Worm (Caenorhabditis elegans) whole organism, late embryonic: ENCODE data around the gene dod-22.
A peak's percentile ranks its signal among the peaks of the same experiment; 100 is the strongest.

ENCODE experiments used
- C08G9.2 ChIP-seq: sonication (generic microtip); optimal IDR thresholded peaks from 2 replicates; lab custom pipeline; 2016; ENCODE audit warnings: mild to moderate bottlenecking, missing genetic modification characterization, moderate library complexity, missing compliant biosample characterization
- F13H6.1 ChIP-seq: sonication (generic microtip); optimal IDR thresholded peaks from 2 replicates; lab custom pipeline; 2016; ENCODE audit warnings: missing genetic modification characterization, missing compliant biosample characterization
- K02D7.2 ChIP-seq: sonication (generic microtip); optimal IDR thresholded peaks from 2 replicates; lab custom pipeline; 2017; ENCODE audit warnings: mild to moderate bottlenecking, missing genetic modification characterization, missing compliant biosample characterization
- K09A11.1 ChIP-seq: sonication (generic microtip); optimal IDR thresholded peaks from 2 replicates; lab custom pipeline; 2017; ENCODE audit warnings: antibody characterized with exemption, mild to moderate bottlenecking, missing genetic modification characterization, missing compliant biosample characterization; ENCODE audit not compliant: insufficient read depth
- Y22D7AL.16 ChIP-seq: sonication (generic microtip); optimal IDR thresholded peaks from 2 replicates; lab custom pipeline; 2016; ENCODE audit warnings: missing genetic modification characterization, missing compliant biosample characterization
- ahr-1 ChIP-seq: sonication (generic microtip); optimal IDR thresholded peaks from 2 replicates; lab custom pipeline; 2016; ENCODE audit warnings: missing genetic modification characterization, missing compliant biosample characterization
- ceh-14 ChIP-seq: sonication (generic microtip); optimal IDR thresholded peaks from 2 replicates; lab custom pipeline; 2016; ENCODE audit warnings: missing genotype, missing genetic modification characterization, missing compliant biosample characterization
- ceh-2 ChIP-seq: sonication (generic microtip); optimal IDR thresholded peaks from 2 replicates; lab custom pipeline; 2016; ENCODE audit warnings: missing genotype, missing genetic modification characterization, missing compliant biosample characterization
- ceh-22 ChIP-seq: sonication (generic microtip); optimal IDR thresholded peaks from 2 replicates; lab custom pipeline; 2017; ENCODE audit warnings: missing biosample characterization, missing genetic modification characterization
- ceh-30 ChIP-seq: fragments of 150-350 bp; optimal IDR thresholded peaks from 2 replicates; lab custom pipeline; 2014; ENCODE audit warnings: missing biosample characterization, missing genetic modification characterization
- ceh-31 ChIP-seq: sonication (generic microtip); optimal IDR thresholded peaks from 2 replicates; lab custom pipeline; 2016; ENCODE audit warnings: missing genetic modification characterization, missing compliant biosample characterization
- ceh-45 ChIP-seq: fragments of 200-800 bp; sonication (Bioruptor generic); IDR thresholded peaks from 2 replicates; pipeline ENCODE4 v1.3.6; 2022; ENCODE audit warnings: missing genetic modification reagents, missing genetic modification characterization, missing compliant biosample characterization
- che-1 ChIP-seq: sonication (generic microtip); optimal IDR thresholded peaks from 2 replicates; lab custom pipeline; 2016; ENCODE audit warnings: mild to moderate bottlenecking, missing genetic modification characterization, missing compliant biosample characterization
- dmd-4 ChIP-seq: sonication (generic microtip); optimal IDR thresholded peaks from 2 replicates; lab custom pipeline; 2016; ENCODE audit warnings: borderline replicate concordance, missing genetic modification characterization, missing compliant biosample characterization
- elt-2 ChIP-seq: sonication (generic microtip); optimal IDR thresholded peaks from 2 replicates; lab custom pipeline; 2016; ENCODE audit warnings: missing genetic modification reagents, missing genetic modification characterization, missing compliant biosample characterization
- elt-4 ChIP-seq: sonication (generic microtip); optimal IDR thresholded peaks from 2 replicates; lab custom pipeline; 2016; ENCODE audit warnings: missing genetic modification characterization, missing compliant biosample characterization
- ets-4 ChIP-seq: sonication (generic microtip); optimal IDR thresholded peaks from 2 replicates; lab custom pipeline; 2016; ENCODE audit warnings: missing genetic modification characterization, missing compliant biosample characterization
- fax-1 ChIP-seq: sonication (generic microtip); optimal IDR thresholded peaks from 2 replicates; lab custom pipeline; 2016; ENCODE audit warnings: missing genotype, missing genetic modification characterization, missing compliant biosample characterization
- hlh-6 ChIP-seq: sonication (generic microtip); optimal IDR thresholded peaks from 2 replicates; lab custom pipeline; 2016; ENCODE audit warnings: missing genotype, missing genetic modification characterization, missing compliant biosample characterization
- hlh-8 ChIP-seq: sonication (generic microtip); optimal IDR thresholded peaks from 2 replicates; lab custom pipeline; 2016; ENCODE audit warnings: missing genotype, missing genetic modification characterization, missing compliant biosample characterization
- madf-2 ChIP-seq: sonication (generic microtip); optimal IDR thresholded peaks from 2 replicates; lab custom pipeline; 2017; ENCODE audit warnings: missing genetic modification characterization, missing compliant biosample characterization
- mec-3 ChIP-seq: sonication (generic microtip); optimal IDR thresholded peaks from 2 replicates; lab custom pipeline; 2016; ENCODE audit warnings: borderline replicate concordance, missing genetic modification characterization, missing compliant biosample characterization
- nhr-232 ChIP-seq: sonication (generic microtip); optimal IDR thresholded peaks from 2 replicates; lab custom pipeline; 2016; ENCODE audit warnings: missing genetic modification characterization, missing compliant biosample characterization
- npax-4 ChIP-seq: sonication (generic microtip); optimal IDR thresholded peaks from 2 replicates; lab custom pipeline; 2016; ENCODE audit warnings: missing genetic modification characterization, missing compliant biosample characterization
- pag-3 ChIP-seq: sonication (generic microtip); optimal IDR thresholded peaks from 2 replicates; lab custom pipeline; 2016; ENCODE audit warnings: missing compliant biosample characterization, missing genetic modification characterization, borderline replicate concordance
- pax-1 ChIP-seq: fragments of 150-350 bp; optimal IDR thresholded peaks from 2 replicates; lab custom pipeline; 2014; ENCODE audit warnings: missing biosample characterization, missing genetic modification characterization
- pha-2 ChIP-seq: sonication (generic microtip); optimal IDR thresholded peaks from 2 replicates; lab custom pipeline; 2017; ENCODE audit warnings: mild to moderate bottlenecking, missing genetic modification characterization, missing compliant biosample characterization
- pha-4 ChIP-seq: fragments of 150-350 bp; optimal IDR thresholded peaks from 2 replicates; lab custom pipeline; 2018; ENCODE audit warnings: missing biosample characterization, missing genetic modification reagents, missing genetic modification characterization
- pqm-1 ChIP-seq: sonication (generic microtip); optimal IDR thresholded peaks from 2 replicates; lab custom pipeline; 2016; ENCODE audit warnings: missing genetic modification characterization, missing compliant biosample characterization
- ref-2 ChIP-seq: sonication (generic microtip); optimal IDR thresholded peaks from 2 replicates; lab custom pipeline; 2016; ENCODE audit warnings: missing genetic modification characterization, missing compliant biosample characterization
- rnt-1 ChIP-seq: sonication (generic microtip); optimal IDR thresholded peaks from 2 replicates; lab custom pipeline; 2016; ENCODE audit warnings: missing genetic modification characterization, missing compliant biosample characterization
- sox-2 ChIP-seq: fragments of 200-800 bp; sonication (Bioruptor generic); IDR thresholded peaks from 2 replicates; pipeline ENCODE4 v1.3.6; 2022; ENCODE audit warnings: missing genetic modification reagents, missing genetic modification characterization, missing compliant biosample characterization
- sox-4 ChIP-seq: sonication (generic microtip); optimal IDR thresholded peaks from 2 replicates; lab custom pipeline; 2017; ENCODE audit warnings: mild to moderate bottlenecking, missing genetic modification characterization, inconsistent platforms, missing compliant biosample characterization
- syd-9 ChIP-seq: sonication (generic microtip); optimal IDR thresholded peaks from 2 replicates; lab custom pipeline; 2016; ENCODE audit warnings: mild to moderate bottlenecking, missing genetic modification characterization, moderate library complexity, missing compliant biosample characterization
- tbx-7 ChIP-seq: sonication (generic microtip); optimal IDR thresholded peaks from 2 replicates; lab custom pipeline; 2016; ENCODE audit warnings: missing genotype, missing genetic modification characterization, missing compliant biosample characterization
- ttx-3 ChIP-seq: sonication (generic microtip); optimal IDR thresholded peaks from 2 replicates; lab custom pipeline; 2016; ENCODE audit warnings: missing genetic modification reagents, missing genetic modification characterization, missing compliant biosample characterization
- unc-42 ChIP-seq: sonication (generic microtip); optimal IDR thresholded peaks from 2 replicates; lab custom pipeline; 2016; ENCODE audit warnings: missing genotype, missing genetic modification characterization, missing compliant biosample characterization
- zip-5 ChIP-seq: sonication (generic microtip); optimal IDR thresholded peaks from 2 replicates; lab custom pipeline; 2016; ENCODE audit warnings: missing genetic modification characterization, missing compliant biosample characterization

The dod-22 gene

ce11 chrIV:12967303-12967702 is 2.1 kb downstream of the dod-22 start:
- TF ChIP-seq K02D7.2 (tag; lab: Kevin White, UChicago): no peak
- TF ChIP-seq syd-9 (tag; lab: Kevin White, UChicago): no peak
- no peak for TF ChIP-seq zip-5
- TF ChIP-seq ceh-30 (tag; lab: Kevin White, UChicago): no peak
- no peak for TF ChIP-seq ceh-31
- TF ChIP-seq sox-2: no peak

- TF ChIP-seq ceh-22: no peak
- no peak for TF ChIP-seq unc-42 (tag; lab: Kevin White, UChicago)
- TF ChIP-seq pqm-1: no peak
- no peak for TF ChIP-seq tbx-7 (tag; lab: Kevin White, UChicago)
- TF ChIP-seq ceh-45: no peak
- no peak for TF ChIP-seq ets-4 (tag; lab: Kevin White, UChicago)
- TF ChIP-seq fax-1 (tag; lab: Kevin White, UChicago): no peak
- TF ChIP-seq madf-2 (tag; lab: Kevin White, UChicago): no peak
- no peak for TF ChIP-seq pha-4 (tag; lab: Kevin White, UChicago)
- TF ChIP-seq sox-4 (tag; lab: Kevin White, UChicago): no peak
- TF ChIP-seq Y22D7AL.16 (tag; lab: Kevin White, UChicago): no peak
- TF ChIP-seq rnt-1: no peak
- TF ChIP-seq ttx-3 (tag; lab: Kevin White, UChicago): no peak
- no peak for TF ChIP-seq hlh-8
- TF ChIP-seq syd-9 (tag; lab: Kevin White, UChicago): no peak
- no peak for TF ChIP-seq mec-3 (tag; lab: Kevin White, UChicago)
- no peak for TF ChIP-seq pha-2 (tag; lab: Kevin White, UChicago)
- TF ChIP-seq dmd-4 (tag; lab: Kevin White, UChicago): no peak
- no peak for TF ChIP-seq elt-4 (tag; lab: Kevin White, UChicago)
Measured at ce11 chrIV:12969141-12969540, 4.0 kb downstream of the dod-22 start, which contains the start of gene F55G11.2. Gene F55G11.2, minus strand, starts transcription at chrIV:12969289.

ce11 chrIV:12971994-12972520 is 6.9 kb downstream of the dod-22 start:
- TF ChIP-seq madf-2 (tag; lab: Kevin White, UChicago) (no peak), elt-2 (tag; lab: Kevin White, UChicago) (peak; percentile 77), ttx-3 (tag; lab: Kevin White, UChicago) (no peak), ahr-1 (tag; lab: Kevin White, UChicago) (no peak), pag-3 (no peak)

- TF ChIP-seq K09A11.1: no peak
- no peak for TF ChIP-seq nhr-232 (tag; lab: Kevin White, UChicago)
- no peak for TF ChIP-seq madf-2 (tag; lab: Kevin White, UChicago)
- TF ChIP-seq F13H6.1 (tag; lab: Kevin White, UChicago): no peak
- TF ChIP-seq elt-2 (tag; lab: Kevin White, UChicago): no peak
- no peak for TF ChIP-seq npax-4 (tag; lab: Kevin White, UChicago)
- TF ChIP-seq hlh-6 (tag; lab: Kevin White, UChicago): no peak
- no peak for TF ChIP-seq che-1
- TF ChIP-seq ceh-45: no peak
- TF ChIP-seq C08G9.2 (tag; lab: Kevin White, UChicago): no peak
- no peak for TF ChIP-seq ceh-14 (tag; lab: Kevin White, UChicago)
- TF ChIP-seq fax-1 (tag; lab: Kevin White, UChicago): no peak
- TF ChIP-seq ceh-2: no peak
- no peak for TF ChIP-seq ttx-3 (tag; lab: Kevin White, UChicago)
- TF ChIP-seq pax-1 (tag; lab: Kevin White, UChicago): no peak
- TF ChIP-seq ref-2 (tag; lab: Kevin White, UChicago): no peak
- no peak for TF ChIP-seq Y22D7AL.16 (tag; lab: Kevin White, UChicago)
- no peak for TF ChIP-seq pha-4 (tag; lab: Kevin White, UChicago)
Measured at ce11 chrIV:12972780-12973179, 7.6 kb downstream of the dod-22 start.
